Worm (Caenorhabditis elegans): ENCODE measurements around the gene eif-2Bepsilon.
A peak's percentile ranks its signal among the peaks of the same experiment; 100 is the strongest.

eif-2Bepsilon gene

DNA sequence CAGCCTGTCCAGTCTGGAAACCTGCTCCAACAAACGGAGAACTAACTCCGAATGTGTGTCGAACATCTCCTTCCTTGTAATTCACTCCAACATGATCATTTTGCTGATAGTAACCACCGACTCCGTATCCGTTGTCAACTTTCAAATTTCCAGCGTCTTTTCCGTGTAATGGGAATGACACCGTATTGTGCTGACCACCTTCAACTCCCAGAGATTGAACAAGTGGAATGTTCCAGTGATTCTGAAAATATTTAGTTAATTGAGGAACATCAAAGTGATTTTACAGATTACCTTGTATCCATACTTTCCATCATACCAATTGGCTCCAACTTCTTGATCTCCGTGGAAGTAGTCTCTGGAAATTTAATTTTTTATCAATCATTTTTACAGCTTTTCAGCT, 33.8 kb upstream of the eif-2Bepsilon start:
- no peak for TF ChIP-seq sma-9 (GFP tag; optimal IDR thresholded peaks at IDR 0.05)
- TF ChIP-seq sma-9 (tag; optimal IDR thresholded peaks at IDR 0.05), result no peak
- TF ChIP-seq sem-4 (tag; optimal IDR thresholded peaks at IDR 0.05), result no peak
- TF ChIP-seq nhr-21 (tag; optimal IDR thresholded peaks at IDR 0.05), result no peak
- no peak for TF ChIP-seq unc-39 (tag; optimal IDR thresholded peaks at IDR 0.05)
- TF ChIP-seq lin-11 (tag; optimal IDR thresholded peaks at IDR 0.05), result no peak
- TF ChIP-seq crh-2 (tag; optimal IDR thresholded peaks at IDR 0.05), result no peak
- TF ChIP-seq fos-1 (tag; optimal IDR thresholded peaks at IDR 0.05), result no peak
- TF ChIP-seq nhr-11 (tag; optimal IDR thresholded peaks at IDR 0.05), result no peak
- TF ChIP-seq egl-27 (tag; optimal IDR thresholded peaks at IDR 0.05), result no peak
- no peak for TF ChIP-seq dmd-4 (tag; optimal IDR thresholded peaks at IDR 0.05)
- no peak for TF ChIP-seq aly-2 (tag; optimal IDR thresholded peaks at IDR 0.05)
- no peak for TF ChIP-seq mdl-1 (tag; optimal IDR thresholded peaks at IDR 0.05)
- no peak for TF ChIP-seq lin-13 (GFP tag; optimal IDR thresholded peaks at IDR 0.05)
- no peak for TF ChIP-seq alr-1 (tag; optimal IDR thresholded peaks at IDR 0.05)
- no peak for TF ChIP-seq ceh-16 (tag; optimal IDR thresholded peaks at IDR 0.05)
- TF ChIP-seq mbf-1 (tag; optimal IDR thresholded peaks at IDR 0.05), result no peak
- no peak for TF ChIP-seq nhr-77 (tag; optimal IDR thresholded peaks at IDR 0.05)
- no peak for TF ChIP-seq snpc-4 (tag; optimal IDR thresholded peaks at IDR 0.05)

DNA sequence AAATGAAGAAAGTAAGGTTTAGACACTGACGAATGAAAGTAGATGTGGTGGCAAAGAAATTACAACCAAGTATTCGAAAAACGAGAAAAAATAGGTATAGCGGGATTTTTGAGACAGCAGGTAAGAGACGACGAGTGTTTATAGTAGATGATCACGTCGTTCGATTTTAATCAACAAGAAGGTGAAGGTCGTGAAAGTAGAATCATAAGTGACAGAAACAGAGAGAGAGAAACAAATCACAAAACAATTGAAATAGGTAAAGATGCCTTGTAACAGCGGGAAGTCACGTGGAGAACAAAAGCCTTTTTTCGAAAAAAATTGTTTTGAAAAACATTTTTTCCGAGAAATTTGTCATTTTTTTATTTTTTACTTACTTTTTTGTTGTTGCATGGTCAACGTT, 31.6 kb upstream of the eif-2Bepsilon start, which contains the start of gene T22C8.6:
TSS of gene T22C8.6 (minus strand) at position 194 of the 400 bp plus-strand sequence.
- TF ChIP-seq blmp-1 (tag; optimal IDR thresholded peaks at IDR 0.05; ENCODE audit: insufficient read depth) (peak; percentile 17), skn-1 (tag; optimal IDR thresholded peaks at IDR 0.05) (no peak)

DNA sequence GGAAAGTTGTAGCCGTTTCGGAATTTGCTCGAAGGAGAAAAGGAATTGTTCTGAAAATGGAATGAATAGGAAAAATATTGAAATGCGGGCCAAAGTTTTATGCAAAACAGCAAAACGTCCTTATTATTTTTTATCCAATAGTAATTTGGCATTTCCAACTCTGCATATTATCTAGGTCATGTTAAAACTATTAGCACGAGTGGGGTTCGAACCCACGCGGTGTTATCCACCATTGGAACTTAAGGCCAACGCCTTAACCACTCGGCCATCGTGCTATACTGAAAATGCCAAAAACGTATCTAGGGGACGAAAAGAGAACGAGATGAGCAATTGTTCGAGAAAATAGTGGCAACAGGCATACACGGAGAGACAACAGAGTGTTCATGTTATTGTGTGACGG, 29.9 kb upstream of the eif-2Bepsilon start:
- TF ChIP-seq zag-1 (tag; optimal IDR thresholded peaks at IDR 0.05), result no peak
- TF ChIP-seq unc-62 (GFP tag; optimal IDR thresholded peaks at IDR 0.05), result no peak
- TF ChIP-seq elt-3 (tag; optimal IDR thresholded peaks at IDR 0.05), result no peak
- TF ChIP-seq nhr-6 (tag; optimal IDR thresholded peaks at IDR 0.05), result no peak
- TF ChIP-seq skn-1 (tag; optimal IDR thresholded peaks at IDR 0.05), result no peak
- no peak for TF ChIP-seq F13H6.1 (tag; optimal IDR thresholded peaks at IDR 0.05)

DNA sequence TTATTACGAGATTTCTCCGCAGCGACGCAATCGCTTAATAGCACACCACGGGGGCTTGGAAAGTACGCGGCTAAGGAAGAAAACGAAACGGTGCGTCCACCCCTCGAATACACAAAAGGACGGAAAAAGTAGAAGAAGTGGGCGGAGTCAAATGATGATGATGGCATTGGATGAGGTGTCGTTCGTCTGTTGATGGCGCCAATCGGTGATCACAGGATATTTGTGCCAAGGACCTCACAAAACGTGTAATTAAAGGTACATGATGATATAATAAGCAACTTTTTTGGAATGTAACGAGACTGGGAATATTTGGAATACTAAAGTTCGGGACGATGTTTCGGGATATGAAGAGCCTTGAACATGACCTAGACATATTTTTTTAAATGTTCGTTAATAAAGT, 27.3 kb upstream of the eif-2Bepsilon start, which contains the start of gene cutl-12:
TSS of gene cutl-12 (minus strand) at position 101 of the 400 bp plus-strand sequence.
- TF ChIP-seq nhr-12 (tag; optimal IDR thresholded peaks at IDR 0.05) (no peak), nhr-23 (tag; optimal IDR thresholded peaks at IDR 0.05) (no peak), zag-1 (tag; optimal IDR thresholded peaks at IDR 0.05) (no peak), R02D3.7 (tag; optimal IDR thresholded peaks at IDR 0.05) (no peak)

DNA sequence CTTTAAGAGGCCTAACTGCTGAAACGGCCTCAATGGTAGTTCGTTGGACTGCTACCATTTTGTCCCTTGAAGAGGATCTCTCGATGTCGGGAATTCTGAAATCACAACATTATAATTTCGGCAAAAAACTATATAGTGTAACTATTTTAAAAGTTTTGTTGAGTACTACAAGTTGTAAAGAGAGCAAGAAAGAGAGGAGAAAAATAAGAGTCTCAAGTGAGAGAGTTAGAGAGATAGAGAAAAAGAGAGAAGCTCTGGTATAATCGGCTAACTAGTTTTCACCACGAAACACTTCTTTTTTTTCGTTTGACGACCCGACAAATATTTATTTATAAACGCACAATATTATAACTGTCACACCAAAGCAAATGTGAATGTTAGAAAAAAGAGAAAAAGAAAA, 24.1 kb upstream of the eif-2Bepsilon start, which contains the start of gene vab-9:
TSS of gene vab-9 (minus strand) at position 101 of the 400 bp plus-strand sequence.
- TF ChIP-seq nhr-23 (tag; optimal IDR thresholded peaks at IDR 0.05), result no peak
- TF ChIP-seq blmp-1 (tag; optimal IDR thresholded peaks at IDR 0.05; ENCODE audit: insufficient read depth), result no peak
- TF ChIP-seq dmd-4 (tag; optimal IDR thresholded peaks at IDR 0.05), result no peak
- no peak for TF ChIP-seq F13H6.1 (tag; optimal IDR thresholded peaks at IDR 0.05)
- no peak for TF ChIP-seq aly-2 (tag; optimal IDR thresholded peaks at IDR 0.05)
- TF ChIP-seq ceh-16 (tag; optimal IDR thresholded peaks at IDR 0.05), result no peak
- no peak for TF ChIP-seq sma-9 (GFP tag; optimal IDR thresholded peaks at IDR 0.05)
- TF ChIP-seq sma-9 (tag; optimal IDR thresholded peaks at IDR 0.05), result no peak
- TF ChIP-seq lin-13 (GFP tag; optimal IDR thresholded peaks at IDR 0.05), result no peak
- TF ChIP-seq ZK546.5 (tag; optimal IDR thresholded peaks at IDR 0.05), result no peak
- TF ChIP-seq nhr-77 (tag; optimal IDR thresholded peaks at IDR 0.05), result no peak
- no peak for TF ChIP-seq mdl-1 (tag; optimal IDR thresholded peaks at IDR 0.05)
- no peak for TF ChIP-seq ztf-1 (GFP tag; conservative IDR thresholded peaks at IDR 0.05)

DNA sequence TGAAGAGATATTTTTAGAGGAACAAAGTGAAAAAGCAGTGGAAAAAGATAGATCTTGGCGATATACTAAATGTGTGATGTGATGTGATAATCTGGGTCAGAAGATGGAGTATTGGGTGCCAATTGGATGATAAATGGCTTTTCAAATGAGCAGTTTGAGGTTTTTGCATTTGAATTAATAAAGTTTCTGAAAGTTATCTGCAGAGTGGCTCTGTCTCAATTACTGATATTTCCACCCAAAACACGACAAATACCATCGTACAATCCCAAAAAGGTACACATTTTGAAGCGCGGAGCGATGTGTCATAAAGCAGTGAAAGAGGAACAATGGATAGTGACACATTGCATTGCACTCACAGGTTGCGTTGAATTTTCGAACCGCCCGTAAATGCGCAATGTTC, 22.1 kb upstream of the eif-2Bepsilon start:
- no peak for TF ChIP-seq gmeb-1 (tag; optimal IDR thresholded peaks at IDR 0.05)
- no peak for TF ChIP-seq nhr-10 (tag; optimal IDR thresholded peaks at IDR 0.05)
- no peak for TF ChIP-seq lin-11 (tag; optimal IDR thresholded peaks at IDR 0.05)
- no peak for TF ChIP-seq ceh-16 (tag; optimal IDR thresholded peaks at IDR 0.05)
- TF ChIP-seq unc-55 (GFP tag; optimal IDR thresholded peaks at IDR 0.05), result no peak
- TF ChIP-seq lin-39 (tag; optimal IDR thresholded peaks at IDR 0.05), result no peak
- no peak for TF ChIP-seq sma-9 (GFP tag; optimal IDR thresholded peaks at IDR 0.05)
- TF ChIP-seq sma-9 (tag; optimal IDR thresholded peaks at IDR 0.05), result no peak
- no peak for TF ChIP-seq ama-1 (optimal IDR thresholded peaks at IDR 0.05)
- no peak for TF ChIP-seq nhr-11 (tag; optimal IDR thresholded peaks at IDR 0.05)
- TF ChIP-seq ZK546.5 (tag; optimal IDR thresholded peaks at IDR 0.05), result no peak
- no peak for TF ChIP-seq nhr-77 (tag; optimal IDR thresholded peaks at IDR 0.05)
- TF ChIP-seq nhr-237 (tag; optimal IDR thresholded peaks at IDR 0.05), result no peak
- no peak for TF ChIP-seq mdl-1 (tag; optimal IDR thresholded peaks at IDR 0.05)
- no peak for TF ChIP-seq sem-4 (tag; optimal IDR thresholded peaks at IDR 0.05)
- TF ChIP-seq elt-1 (tag; optimal IDR thresholded peaks at IDR 0.05), result no peak
- no peak for TF ChIP-seq egl-27 (tag; optimal IDR thresholded peaks at IDR 0.05)
- TF ChIP-seq ztf-1 (GFP tag; conservative IDR thresholded peaks at IDR 0.05), result no peak
- TF ChIP-seq fos-1 (tag; optimal IDR thresholded peaks at IDR 0.05), result no peak
- no peak for TF ChIP-seq ztf-4 (tag; optimal IDR thresholded peaks at IDR 0.05)
- no peak for TF ChIP-seq R02D3.7 (tag; optimal IDR thresholded peaks at IDR 0.05)
